Worm (Caenorhabditis elegans): ENCODE results near the gene suds-3.

- TF ChIP-seq ceh-18 (tag; optimal IDR thresholded peaks at IDR 0.05): no peak
- no peak for TF ChIP-seq pros-1 (tag; optimal IDR thresholded peaks at IDR 0.05)
- TF ChIP-seq ceh-9 (tag; optimal IDR thresholded peaks at IDR 0.05): no peak
- no peak for TF ChIP-seq sdc-2 (tag; optimal IDR thresholded peaks at IDR 0.05)
- no peak for TF ChIP-seq ttx-3 (tag; optimal IDR thresholded peaks at IDR 0.05)
- TF ChIP-seq dve-1 (tag; optimal IDR thresholded peaks at IDR 0.05): no peak
- no peak for TF ChIP-seq elt-2 (tag; optimal IDR thresholded peaks at IDR 0.05)
- TF ChIP-seq lin-11 (tag; optimal IDR thresholded peaks at IDR 0.05): no peak
- no peak for TF ChIP-seq hlh-30 (tag; optimal IDR thresholded peaks at IDR 0.05; ENCODE audit: insufficient read depth)
- no peak for TF ChIP-seq sox-4 (tag; optimal IDR thresholded peaks at IDR 0.05)
- TF ChIP-seq pha-4 (tag; optimal IDR thresholded peaks at IDR 0.05): no peak
- TF ChIP-seq C38D4.7 (GFP tag; optimal IDR thresholded peaks at IDR 0.05): no peak
- TF ChIP-seq che-1 (tag; optimal IDR thresholded peaks at IDR 0.05): no peak
Measured at ce11 chrV:9965891-9966290, 35.1 kb downstream of the suds-3 start.
